Worm (Caenorhabditis elegans) whole organism, young adult: ENCODE results near the gene C25F9.15.

Experiments
- B0336.3 ChIP-seq: fragments of 200-800 bp; sonication (Bioruptor generic); IDR thresholded peaks from 2 replicates; pipeline ENCODE4 v1.3.6; 2022; ENCODE audit warnings: missing genetic modification characterization, missing compliant biosample characterization
- C17E4.6 ChIP-seq: fragments of 200-800 bp; sonication (Bioruptor generic); IDR thresholded peaks from 2 replicates; pipeline ENCODE4 v1.3.6; 2022; ENCODE audit warnings: missing genetic modification reagents, missing genetic modification characterization, missing compliant biosample characterization
- F23B12.7 ChIP-seq: sonication (generic microtip); optimal IDR thresholded peaks from 2 replicates; lab custom pipeline; 2017; ENCODE audit warnings: missing genetic modification characterization, mild to moderate bottlenecking, missing compliant biosample characterization, antibody characterized with exemption, moderate library complexity; ENCODE audit not compliant: insufficient read depth
- F37B4.10 ChIP-seq: fragments of 200-800 bp; sonication (Bioruptor generic); IDR thresholded peaks from 2 replicates; pipeline ENCODE4 v1.3.6; 2022; ENCODE audit warnings: missing genetic modification characterization, missing compliant biosample characterization
- F52B5.7 ChIP-seq: sonication (generic microtip); optimal IDR thresholded peaks from 2 replicates; lab custom pipeline; 2016; ENCODE audit warnings: mild to moderate bottlenecking, missing genetic modification characterization, missing compliant biosample characterization
- F57A8.1 ChIP-seq: fragments of 200-800 bp; sonication (Bioruptor generic); optimal IDR thresholded peaks from 2 replicates; lab custom pipeline; 2018; ENCODE audit warnings: mild to moderate bottlenecking, missing genetic modification characterization, moderate library complexity, missing compliant biosample characterization
- Y53F4B.3 ChIP-seq: fragments of 200-800 bp; sonication (Bioruptor generic); IDR thresholded peaks from 2 replicates; pipeline ENCODE4 v1.3.6; 2022; ENCODE audit warnings: missing genetic modification reagents, missing genetic modification characterization, missing compliant biosample characterization
- aptf-3 ChIP-seq: fragments of 200-800 bp; sonication (Bioruptor generic); IDR thresholded peaks from 2 replicates; pipeline ENCODE4 v1.3.6; 2022; ENCODE audit warnings: missing genetic modification characterization, missing compliant biosample characterization
- athp-1 ChIP-seq: sonication (generic microtip); optimal IDR thresholded peaks from 2 replicates; lab custom pipeline; 2017; ENCODE audit warnings: mild to moderate bottlenecking, missing genetic modification characterization, missing compliant biosample characterization
- attf-3 ChIP-seq: fragments of 200-800 bp; sonication (Bioruptor generic); conservative IDR thresholded peaks from 2 replicates; pipeline ENCODE4 v1.3.6; 2022; ENCODE audit warnings: missing genetic modification reagents, missing genetic modification characterization, missing compliant biosample characterization
- bed-2 ChIP-seq: fragments of 200-800 bp; sonication (Bioruptor generic); IDR thresholded peaks from 2 replicates; pipeline ENCODE4 v1.3.6; 2022; ENCODE audit warnings: missing genetic modification reagents, missing genetic modification characterization, missing compliant biosample characterization
- cebp-1 ChIP-seq, 2 experiments: fragments of 200-800 bp in 1 of 2; sonication (Bioruptor generic) in 1 of 2; sonication (generic microtip) in 1 of 2; IDR thresholded peaks in 1 of 2; optimal IDR thresholded peaks in 1 of 2; 2 replicates each; pipeline versions ENCODE4 v1.3.6 to Lab custom; 2017 to 2022; ENCODE audit warnings: missing compliant biosample characterization in 2 of 2, missing genetic modification characterization in 2 of 2, mild to moderate bottlenecking in 1 of 2, missing genetic modification reagents in 1 of 2, moderate library complexity in 1 of 2
- ceh-100 ChIP-seq: fragments of 200-800 bp; sonication (Bioruptor generic); IDR thresholded peaks from 2 replicates; pipeline ENCODE4 v1.3.6; 2022; ENCODE audit warnings: missing genetic modification reagents, missing genetic modification characterization, missing compliant biosample characterization
- ceh-79 ChIP-seq: sonication (generic microtip); optimal IDR thresholded peaks from 2 replicates; lab custom pipeline; 2017; ENCODE audit warnings: mild to moderate bottlenecking, missing genetic modification characterization, missing compliant biosample characterization
- chd-7 ChIP-seq: sonication (generic microtip); optimal IDR thresholded peaks from 2 replicates; lab custom pipeline; 2016; ENCODE audit warnings: mild to moderate bottlenecking, missing genetic modification characterization, moderate library complexity, missing compliant biosample characterization
- dox-1 ChIP-seq: fragments of 200-800 bp; sonication (Bioruptor generic); IDR thresholded peaks from 2 replicates; pipeline ENCODE4 v1.3.6; 2022; ENCODE audit warnings: missing genetic modification reagents, missing genetic modification characterization, missing compliant biosample characterization
- dpff-1 ChIP-seq: sonication (generic microtip); optimal IDR thresholded peaks from 2 replicates; lab custom pipeline; 2017; ENCODE audit warnings: mild to moderate bottlenecking, missing genetic modification characterization, missing compliant biosample characterization
- egl-44 ChIP-seq: fragments of 200-800 bp; sonication (Bioruptor generic); IDR thresholded peaks from 2 replicates; pipeline ENCODE4 v1.3.6; 2022; ENCODE audit warnings: missing genetic modification reagents, missing genetic modification characterization, missing compliant biosample characterization
- ekl-4 ChIP-seq: fragments of 200-800 bp; sonication (Bioruptor generic); IDR thresholded peaks from 2 replicates; pipeline ENCODE4 v1.3.6; 2022; ENCODE audit warnings: missing genetic modification reagents, missing genetic modification characterization, missing compliant biosample characterization
- fkh-3 ChIP-seq: sonication (generic microtip); optimal IDR thresholded peaks from 2 replicates; lab custom pipeline; 2016; ENCODE audit warnings: mild to moderate bottlenecking, missing genetic modification characterization, missing compliant biosample characterization
- hmg-1.2 ChIP-seq: fragments of 200-800 bp; sonication (Bioruptor generic); IDR thresholded peaks from 2 replicates; pipeline ENCODE4 v1.3.6; 2022; ENCODE audit warnings: missing genetic modification reagents, missing genetic modification characterization, missing compliant biosample characterization
- hsf-1 ChIP-seq: fragments of 200-800 bp; sonication (Bioruptor generic); IDR thresholded peaks from 2 replicates; pipeline ENCODE4 v1.3.6; 2022; ENCODE audit warnings: missing genetic modification reagents, missing genetic modification characterization, missing compliant biosample characterization
- let-607 ChIP-seq, 2 experiments: fragments of 200-800 bp in 1 of 2; sonication (Bioruptor generic) in 1 of 2; sonication (generic microtip) in 1 of 2; optimal IDR thresholded peaks; 2 replicates each; lab custom pipeline; 2016 to 2018; ENCODE audit warnings: mild to moderate bottlenecking in 2 of 2, missing compliant biosample characterization in 2 of 2, missing genetic modification characterization in 2 of 2, moderate library complexity in 2 of 2, missing genotype in 1 of 2
- lin-26 ChIP-seq: fragments of 200-800 bp; sonication (Bioruptor generic); IDR thresholded peaks from 2 replicates; pipeline ENCODE4 v1.3.6; 2022; ENCODE audit warnings: missing genetic modification reagents, missing genetic modification characterization, missing compliant biosample characterization
- madf-3 ChIP-seq: fragments of 200-800 bp; sonication (Bioruptor generic); IDR thresholded peaks from 2 replicates; pipeline ENCODE4 v1.3.6; 2022; ENCODE audit warnings: missing genetic modification reagents, missing genetic modification characterization, missing compliant biosample characterization
- nhr-179 ChIP-seq: sonication (generic microtip); optimal IDR thresholded peaks from 2 replicates; lab custom pipeline; 2016; ENCODE audit warnings: mild to moderate bottlenecking, missing genetic modification characterization, missing compliant biosample characterization
- rpc-1 ChIP-seq, 2 experiments: fragments of 150-350 bp in 1 of 2; sonication (generic microtip) in 1 of 2; optimal IDR thresholded peaks; 2 replicates each; lab custom pipeline; 2014 to 2018; ENCODE audit warnings: missing biosample characterization in 1 of 2, missing genetic modification characterization in 1 of 2, missing genetic modification reagents in 1 of 2, missing genotype in 1 of 2
- sdz-38 ChIP-seq: sonication (generic microtip); optimal IDR thresholded peaks from 2 replicates; lab custom pipeline; 2016; ENCODE audit warnings: missing genotype, missing genetic modification characterization, missing compliant biosample characterization
- sea-2 ChIP-seq: fragments of 200-800 bp; sonication (Bioruptor generic); IDR thresholded peaks from 2 replicates; pipeline ENCODE4 v1.3.6; 2022; ENCODE audit warnings: missing genetic modification characterization, missing compliant biosample characterization
- sptf-2 ChIP-seq: fragments of 200-800 bp; sonication (Bioruptor generic); optimal IDR thresholded peaks from 2 replicates; lab custom pipeline; 2018; ENCODE audit warnings: mild to moderate bottlenecking, missing genetic modification characterization, missing compliant biosample characterization
- unc-62 ChIP-seq: fragments of 150-350 bp; optimal IDR thresholded peaks from 2 replicates; lab custom pipeline; 2014; ENCODE audit warnings: missing biosample characterization, missing genetic modification reagents, missing genetic modification characterization
- xnd-1 ChIP-seq: sonication (generic microtip); optimal IDR thresholded peaks from 2 replicates; lab custom pipeline; 2016; ENCODE audit warnings: missing genotype, missing genetic modification reagents, missing genetic modification characterization, missing compliant biosample characterization
- zim-3 ChIP-seq: sonication (generic microtip); optimal IDR thresholded peaks from 2 replicates; lab custom pipeline; 2017; ENCODE audit warnings: mild to moderate bottlenecking, missing genetic modification characterization, moderate library complexity, missing compliant biosample characterization
- ztf-3 ChIP-seq: fragments of 200-800 bp; sonication (Bioruptor generic); optimal IDR thresholded peaks from 2 replicates; lab custom pipeline; 2018; ENCODE audit warnings: mild to moderate bottlenecking, missing genetic modification characterization, missing compliant biosample characterization

C25F9.15 gene

DNA sequence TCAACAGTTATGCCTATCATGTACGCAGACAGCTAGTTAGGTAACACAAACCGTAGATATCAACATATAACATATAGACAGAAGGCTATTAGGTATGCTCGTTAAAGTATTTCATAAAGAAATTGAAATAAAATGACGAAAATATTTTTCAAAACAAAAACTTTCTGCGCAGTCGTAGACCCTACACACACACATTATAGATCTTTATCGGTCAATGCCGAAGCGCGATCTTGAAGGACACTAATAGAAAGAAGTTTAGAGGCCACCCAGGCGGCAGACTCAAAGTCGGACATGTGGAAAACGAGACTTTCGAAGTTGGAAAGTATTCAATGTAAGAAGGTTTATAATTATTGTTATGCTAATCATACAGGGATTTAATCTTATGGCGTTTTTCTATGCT, 11.0 kb downstream of the C25F9.15 start:
- TF ChIP-seq Y53F4B.3 (no peak), ceh-100 (GFP tag; lab: Robert Waterston, UW) (no peak), nhr-179 (tag; lab: Kevin White, UChicago) (no peak), rpc-1 (optimal IDR thresholded peaks at IDR 0.05; lab: Kevin White, UChicago) (no peak), rpc-1 (tag; optimal IDR thresholded peaks at IDR 0.05; lab: Kevin White, UChicago) (no peak), cebp-1 (GFP tag; IDR thresholded peaks at IDR 0.05; lab: Robert Waterston, UW) (no peak), cebp-1 (tag; optimal IDR thresholded peaks at IDR 0.05; lab: Kevin White, UChicago) (no peak), hsf-1 (GFP tag; lab: Robert Waterston, UW) (no peak), F23B12.7 (no peak), B0336.3 (GFP tag; lab: Robert Waterston, UW) (no peak)

ce11 chrV:19429605-19430004, 11.7 kb downstream of the C25F9.15 start:
- TF ChIP-seq dpff-1 (tag; lab: Kevin White, UChicago) = no peak
- no peak for TF ChIP-seq sdz-38 (tag; lab: Kevin White, UChicago)

DNA sequence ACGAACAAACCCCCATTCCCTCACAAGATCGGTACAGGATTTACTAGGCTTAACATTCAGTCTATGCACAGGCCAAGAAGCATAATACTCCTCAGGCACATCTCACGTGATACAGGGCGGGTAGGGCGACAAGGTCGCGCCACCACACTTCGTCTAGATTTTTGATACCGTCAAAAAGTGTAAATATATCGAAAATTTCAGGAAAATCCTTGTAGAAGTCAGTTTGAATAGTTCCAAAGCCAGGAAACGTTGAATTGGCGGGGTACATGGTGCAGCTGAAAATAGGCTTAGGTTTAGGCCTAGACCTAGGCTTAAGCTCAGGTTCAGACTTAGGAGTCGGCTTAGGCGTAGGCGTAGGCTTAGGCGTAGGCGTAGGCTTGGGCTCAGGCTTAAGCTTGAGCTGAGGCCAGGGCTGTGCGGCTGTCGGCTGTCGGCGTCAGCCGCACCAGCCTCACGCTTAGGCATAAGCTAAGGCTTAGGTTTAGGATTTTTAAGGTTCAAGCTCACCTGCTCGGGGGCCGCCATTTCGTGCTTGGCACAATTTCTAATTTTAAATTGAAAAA, 12.5 kb downstream of the C25F9.15 start:
- peak; percentile 3 for TF ChIP-seq ztf-3
- no peak for TF ChIP-seq F23B12.7
- no peak; the same call in 1 of the 2 replicates for TF ChIP-seq egl-44 (GFP tag; lab: Robert Waterston, UW)
- TF ChIP-seq fkh-3 (tag; lab: Kevin White, UChicago) = peak; percentile 24
- peak; percentile 67 for TF ChIP-seq athp-1 (tag; lab: Kevin White, UChicago)
- TF ChIP-seq C17E4.6 = 0 out of 2 replicates have a peak, but pooled peaks have one; percentile 10
- peak; percentile 49 for TF ChIP-seq chd-7 (tag; lab: Kevin White, UChicago)
- 0 out of 2 replicates have a peak, but pooled peaks have one; percentile 21 for TF ChIP-seq aptf-3 (GFP tag; lab: Robert Waterston, UW)
- peak; percentile 52 for TF ChIP-seq zim-3 (tag; lab: Kevin White, UChicago)
- TF ChIP-seq F52B5.7 = peak; percentile 63
- TF ChIP-seq F37B4.10 (GFP tag; lab: Robert Waterston, UW) = no peak
- 0 out of 2 replicates have a peak, but pooled peaks have one; percentile 10 for TF ChIP-seq bed-2
- 0 out of 2 replicates have a peak, but pooled peaks have one; percentile 44 for TF ChIP-seq lin-26 (GFP tag; lab: Robert Waterston, UW)
- TF ChIP-seq attf-3 (GFP tag; lab: Robert Waterston, UW) = peak; percentile 34; the same call in 1 of the 2 replicates
- TF ChIP-seq let-607 (tag; optimal IDR thresholded peaks at IDR 0.05; lab: Kevin White, UChicago) = no peak
- no peak for TF ChIP-seq ceh-79 (tag; lab: Kevin White, UChicago)
- TF ChIP-seq sptf-2 (GFP tag; lab: Kevin White, UChicago) = peak; percentile 23
- no peak for TF ChIP-seq xnd-1 (tag; lab: Kevin White, UChicago)
- TF ChIP-seq hmg-1.2 (GFP tag; lab: Robert Waterston, UW) = peak; percentile 28; the same call in 1 of the 2 replicates
- TF ChIP-seq sea-2 (GFP tag; lab: Robert Waterston, UW) = peak; percentile 67; the same call in 1 of the 2 replicates
- TF ChIP-seq madf-3 (GFP tag; lab: Robert Waterston, UW) = 0 out of 2 replicates have a peak, but pooled peaks have one; percentile 35
- TF ChIP-seq ekl-4 (GFP tag; lab: Robert Waterston, UW) = peak; percentile 46
- TF ChIP-seq dpff-1 (tag; lab: Kevin White, UChicago) = no peak
- no peak for TF ChIP-seq F57A8.1 (GFP tag; lab: Kevin White, UChicago)
- 0 out of 2 replicates have a peak, but pooled peaks have one; percentile 39 for TF ChIP-seq dox-1 (GFP tag; lab: Robert Waterston, UW)
- TF ChIP-seq unc-62 = no peak
